Worm (Caenorhabditis elegans) whole organism, L4/young adult: ENCODE results near the gene C05C10.3.
A peak's percentile ranks its signal among the peaks of the same experiment; 100 is the strongest.

Source experiments
- W03F9.2 ChIP-seq: fragments of 150-350 bp; optimal IDR thresholded peaks from 2 replicates; lab custom pipeline; 2014; ENCODE audit warnings: missing biosample characterization, missing genetic modification characterization
- dao-5 ChIP-seq: sonication (generic microtip); optimal IDR thresholded peaks from 2 replicates; lab custom pipeline; 2016; ENCODE audit warnings: missing genotype, missing genetic modification characterization, moderate library complexity, missing compliant biosample characterization
- him-1 ChIP-seq: sonication (generic microtip); optimal IDR thresholded peaks from 2 replicates; lab custom pipeline; 2016; ENCODE audit warnings: missing genotype, missing genetic modification reagents, missing genetic modification characterization, missing compliant biosample characterization

C05C10.3 gene

DNA sequence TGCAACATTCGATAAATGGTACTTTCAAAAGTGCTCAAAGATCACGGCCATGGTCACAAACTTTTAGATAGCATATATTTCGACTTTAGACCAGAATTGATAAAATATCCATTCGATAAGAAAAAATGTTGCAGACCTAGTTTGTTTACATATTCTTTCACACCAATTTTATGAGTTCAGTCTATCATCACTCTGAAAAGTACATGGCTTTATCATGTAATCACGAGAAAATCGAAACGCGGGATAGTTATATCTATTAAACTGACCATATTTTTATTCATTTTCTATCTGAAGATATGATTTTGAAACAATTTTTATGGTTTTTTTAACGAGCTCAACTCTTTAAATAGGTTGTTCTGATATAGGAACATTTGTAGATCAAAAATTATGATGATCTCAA lies 5.2 kb downstream of the C05C10.3 start, which contains the start of gene pho-11:
Gene pho-11, plus strand, starts transcription at position 374 of the 400 bp plus-strand sequence.
- TF ChIP-seq W03F9.2 (tag; lab: Kevin White, UChicago), result no peak
- TF ChIP-seq him-1, result no peak
- no peak for TF ChIP-seq dao-5 (tag; lab: Kevin White, UChicago)

DNA sequence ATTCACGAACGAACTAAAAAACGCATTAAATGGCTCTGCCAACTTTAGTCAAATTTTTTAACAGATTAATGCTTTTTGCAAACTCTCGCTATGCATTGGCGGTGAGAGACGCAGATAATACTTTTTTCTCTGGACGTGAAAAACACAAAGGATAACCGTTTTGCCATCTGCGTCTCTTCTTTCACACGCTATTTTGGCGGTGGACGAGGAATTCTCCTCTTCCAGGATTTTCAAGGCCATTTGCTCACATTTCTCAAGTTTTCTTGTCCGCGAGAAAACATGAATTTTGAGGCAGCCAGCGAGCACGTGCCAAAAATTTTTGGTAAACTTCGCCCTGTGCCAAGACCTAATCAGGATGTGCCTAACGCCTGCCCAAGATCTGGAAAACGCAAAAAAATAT lies 5.7 kb downstream of the C05C10.3 start:
- TF ChIP-seq him-1, result no peak
- no peak for TF ChIP-seq W03F9.2 (tag; lab: Kevin White, UChicago)
- TF ChIP-seq dao-5 (tag; lab: Kevin White, UChicago), result no peak

DNA sequence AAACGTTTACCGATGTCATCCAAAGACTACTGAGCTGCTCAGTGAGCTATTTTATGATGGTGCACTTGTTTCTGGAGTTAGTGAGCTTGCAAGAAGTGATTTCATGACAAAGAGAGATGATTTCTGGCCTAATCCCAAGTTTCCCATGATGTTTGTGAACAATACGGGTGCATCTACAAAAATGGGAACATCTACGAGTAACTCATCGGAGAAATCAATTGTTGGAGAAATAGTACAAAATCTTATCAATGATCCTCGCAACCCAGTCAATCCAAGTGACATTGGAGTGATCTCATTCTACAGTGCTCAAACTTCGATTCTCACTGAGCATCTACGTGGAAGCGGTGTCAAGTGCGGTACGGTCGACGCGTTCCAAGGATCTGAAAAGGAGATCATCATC lies 8.2 kb downstream of the C05C10.3 start:
- TF ChIP-seq W03F9.2 (tag; lab: Kevin White, UChicago) (no peak), dao-5 (tag; lab: Kevin White, UChicago) (no peak), him-1 (no peak)

DNA sequence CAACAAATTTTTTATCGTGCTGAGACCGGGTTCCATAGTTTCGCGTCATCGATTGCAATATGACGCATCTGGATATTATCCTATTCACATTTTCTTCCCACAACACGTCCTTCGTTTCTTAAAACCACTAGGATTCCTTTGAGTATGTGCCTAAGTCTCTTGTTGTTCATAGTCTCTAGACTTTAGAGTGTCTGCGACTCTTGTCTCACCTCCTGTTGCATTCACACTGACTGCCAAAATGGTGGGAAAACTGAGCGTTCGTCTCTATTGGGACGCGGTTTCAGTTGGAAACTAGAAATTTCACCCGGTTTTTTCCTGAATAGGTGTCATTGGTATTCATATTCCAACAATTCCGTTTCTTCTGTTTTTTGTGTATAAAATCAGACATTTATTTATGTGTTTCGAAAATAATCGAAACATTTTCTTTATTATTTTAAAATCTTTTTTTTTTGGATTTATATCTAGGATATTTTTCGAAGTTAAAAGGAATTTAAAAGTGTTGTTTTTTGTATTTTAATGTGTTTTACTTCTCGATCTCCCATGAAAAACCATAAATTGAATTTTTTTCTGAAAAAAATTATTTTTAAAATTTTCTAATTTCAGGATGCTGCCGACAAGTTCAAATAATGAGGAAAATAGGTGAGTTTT lies 14.9 kb downstream of the C05C10.3 start, which contains the start of gene C05C10.2:
Gene C05C10.2, plus strand, starts transcription at position 598 of the 648 bp plus-strand sequence.
- TF ChIP-seq W03F9.2 (tag; lab: Kevin White, UChicago) (no peak), dao-5 (tag; lab: Kevin White, UChicago) (no peak)

DNA sequence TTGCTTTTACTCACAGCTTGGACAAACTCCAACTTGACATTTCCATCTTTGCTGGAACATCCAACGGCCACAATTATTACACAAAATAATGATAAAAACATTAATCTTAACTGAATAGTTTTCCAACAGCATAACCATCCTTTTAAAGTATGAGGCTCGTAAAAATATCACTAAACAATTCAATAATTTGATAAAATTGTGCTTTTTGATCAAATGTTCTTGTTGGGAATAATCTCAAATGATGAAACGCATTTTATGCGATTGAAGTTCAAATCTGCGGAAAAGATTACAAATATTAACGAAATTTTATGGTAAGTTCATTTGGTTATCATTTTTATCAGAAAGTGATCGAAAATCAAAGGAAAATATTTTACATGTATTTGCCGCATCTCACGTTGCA lies 16.2 kb downstream of the C05C10.3 start, which contains the start of gene pho-10:
Gene pho-10, minus strand, starts transcription at position 101 of the 400 bp plus-strand sequence.
- TF ChIP-seq dao-5 (tag; lab: Kevin White, UChicago) (no peak), him-1 (no peak), W03F9.2 (tag; lab: Kevin White, UChicago) (no peak)

DNA sequence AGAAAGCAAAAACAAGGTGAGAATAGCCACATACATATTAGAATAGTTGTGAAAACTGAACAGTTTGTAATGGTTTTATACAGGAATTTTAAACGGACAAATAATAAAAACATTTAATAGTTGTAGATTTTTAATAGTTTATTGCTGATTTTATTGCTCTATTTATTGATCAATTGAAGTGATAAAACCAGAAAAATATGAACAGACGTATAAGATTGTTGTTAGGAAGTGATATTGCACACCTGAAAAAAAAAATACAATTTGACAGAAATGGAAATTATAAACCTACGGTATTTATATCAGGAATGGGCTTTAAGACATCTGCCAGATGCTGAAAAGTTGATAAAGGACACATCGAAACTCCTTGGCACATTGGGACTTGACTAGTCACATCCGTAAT lies 18.8 kb downstream of the C05C10.3 start, which contains the start of gene C05C10.8:
Gene C05C10.8, minus strand, starts transcription at position 101 of the 400 bp plus-strand sequence.
- no peak for TF ChIP-seq dao-5 (tag; lab: Kevin White, UChicago)
- no peak for TF ChIP-seq him-1
- TF ChIP-seq W03F9.2 (tag; lab: Kevin White, UChicago), result no peak

DNA sequence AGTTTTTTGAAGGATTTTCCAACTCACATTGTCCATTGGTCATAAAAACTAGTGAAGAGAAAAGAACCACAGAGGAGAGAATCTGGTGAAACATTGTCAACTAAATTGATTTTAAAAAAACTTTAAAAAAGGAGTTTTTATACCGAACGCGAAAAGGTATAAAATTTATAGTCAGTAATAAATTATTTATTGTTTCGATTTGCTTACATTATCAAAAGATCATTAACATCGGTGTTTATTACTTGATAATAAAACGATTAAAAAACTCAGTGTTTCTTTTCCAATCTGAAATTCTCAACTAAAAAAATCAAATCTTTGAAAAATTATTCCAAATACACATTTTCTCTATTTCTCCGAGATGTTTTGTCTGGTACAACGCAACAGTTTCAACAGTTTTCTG lies 20.5 kb downstream of the C05C10.3 start, which contains the start of gene F26C11.4:
Gene F26C11.4, minus strand, starts transcription at position 101 of the 400 bp plus-strand sequence.
- TF ChIP-seq him-1 (no peak), W03F9.2 (tag; lab: Kevin White, UChicago) (no peak), dao-5 (tag; lab: Kevin White, UChicago) (no peak)

DNA sequence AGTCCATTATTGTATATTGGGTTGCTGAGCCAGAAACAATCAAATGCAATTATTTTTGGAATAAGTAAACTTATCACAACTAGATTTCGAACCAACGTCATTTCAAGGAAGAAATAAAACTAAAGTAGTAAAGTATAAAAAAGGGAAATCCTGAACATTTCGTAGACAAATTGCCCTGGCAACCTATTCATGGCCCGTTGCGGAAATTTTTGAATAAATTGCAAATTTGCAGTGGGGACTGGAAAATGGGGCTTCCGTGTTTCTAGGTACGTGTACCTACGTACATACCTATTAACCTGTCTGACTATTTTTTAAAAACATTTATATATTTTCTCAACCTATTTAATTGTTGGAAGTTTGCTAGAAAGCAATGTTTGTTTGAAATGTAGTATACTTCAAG lies 21.7 kb downstream of the C05C10.3 start, which contains the start of gene F26C11.3:
Gene F26C11.3, minus strand, starts transcription at position 101 of the 400 bp plus-strand sequence.
- TF ChIP-seq dao-5 (tag; lab: Kevin White, UChicago), result no peak
- TF ChIP-seq him-1, result no peak
- no peak for TF ChIP-seq W03F9.2 (tag; lab: Kevin White, UChicago)

DNA sequence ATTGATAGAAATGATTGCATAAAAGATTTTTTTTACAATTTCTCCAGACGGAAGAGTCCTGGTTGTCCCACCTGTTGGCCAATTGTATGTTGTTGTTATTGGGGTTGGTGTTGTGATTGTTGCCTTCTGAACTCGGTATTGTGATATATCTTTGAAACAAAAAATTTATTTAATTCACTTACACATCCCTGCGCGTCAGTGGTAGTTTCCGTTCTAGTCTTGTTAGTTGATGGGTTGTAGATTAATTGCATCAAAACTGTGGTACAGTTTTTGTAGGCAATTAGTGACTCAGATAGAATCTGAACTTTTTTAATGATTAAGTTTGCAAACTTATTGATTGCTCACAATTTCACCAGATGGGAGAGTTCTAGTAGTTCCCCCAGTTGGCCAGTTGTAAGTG lies 32.2 kb downstream of the C05C10.3 start:
- no peak for TF ChIP-seq W03F9.2 (tag; lab: Kevin White, UChicago)
- TF ChIP-seq him-1, result no peak
- TF ChIP-seq dao-5 (tag; lab: Kevin White, UChicago), result no peak

DNA sequence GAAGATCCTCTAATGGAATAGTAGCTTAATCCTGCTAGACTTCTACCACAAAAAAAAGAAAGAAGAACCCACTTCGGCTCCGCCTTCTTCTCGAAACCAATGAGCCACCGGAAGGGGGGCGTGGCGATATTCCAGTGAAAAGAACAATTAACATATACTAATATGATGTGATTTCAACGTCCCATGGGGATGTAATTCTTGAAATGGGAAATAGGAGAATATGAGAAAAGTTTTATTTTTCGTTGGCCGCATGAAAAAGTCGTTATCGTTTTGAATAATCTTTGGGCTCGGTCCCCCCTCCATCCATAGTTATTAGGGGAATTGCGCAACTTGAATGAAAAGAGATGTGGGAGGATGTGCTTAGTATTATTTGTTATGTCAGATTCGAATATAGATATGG lies 36.4 kb downstream of the C05C10.3 start, which contains the start of gene unc-4:
Gene unc-4, minus strand, starts transcription at position 101 of the 400 bp plus-strand sequence.
- no peak for TF ChIP-seq him-1
- TF ChIP-seq dao-5 (tag; lab: Kevin White, UChicago), result no peak
- no peak for TF ChIP-seq W03F9.2 (tag; lab: Kevin White, UChicago)

DNA sequence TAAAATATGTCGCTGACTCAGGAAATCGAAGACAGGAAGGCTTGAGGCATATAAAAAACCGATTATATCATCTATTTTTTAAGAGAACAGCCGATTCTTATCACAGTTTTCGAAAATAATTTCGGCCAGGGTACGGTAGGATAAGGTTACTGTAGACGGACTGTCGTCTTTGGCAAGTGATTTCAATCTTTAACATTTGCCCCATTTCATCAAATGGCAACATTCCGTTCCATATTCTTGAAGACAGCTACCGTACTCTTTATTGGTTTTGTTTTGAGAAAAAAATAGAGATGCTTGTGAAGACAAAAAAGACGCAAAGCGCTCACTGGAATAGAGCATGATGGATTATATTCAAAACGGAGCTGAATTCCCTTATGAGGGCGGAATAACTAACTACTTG lies 37.9 kb downstream of the C05C10.3 start:
- TF ChIP-seq dao-5 (tag; lab: Kevin White, UChicago), result no peak
- no peak for TF ChIP-seq him-1
- no peak for TF ChIP-seq W03F9.2 (tag; lab: Kevin White, UChicago)

DNA sequence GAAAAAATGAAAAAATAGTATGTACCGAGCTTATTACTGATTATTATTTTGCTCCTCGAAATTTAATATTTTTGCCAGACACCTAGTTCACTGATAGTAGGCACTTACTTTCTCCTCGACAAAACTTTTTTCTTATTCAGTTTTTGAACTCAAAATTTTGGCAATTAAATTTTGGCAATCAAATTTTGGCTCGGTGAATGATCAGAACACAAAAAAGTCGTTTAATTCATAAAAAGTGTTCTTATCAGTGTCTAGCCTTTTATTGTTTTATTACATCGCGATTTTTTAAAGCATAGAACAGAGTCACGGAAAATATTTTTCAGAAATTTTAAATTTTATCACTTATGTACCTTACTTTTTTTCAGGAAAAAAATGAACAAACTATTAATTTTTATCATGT lies 41.5 kb downstream of the C05C10.3 start:
- TF ChIP-seq him-1 (no peak), W03F9.2 (tag; lab: Kevin White, UChicago) (no peak), dao-5 (tag; lab: Kevin White, UChicago) (no peak)

DNA sequence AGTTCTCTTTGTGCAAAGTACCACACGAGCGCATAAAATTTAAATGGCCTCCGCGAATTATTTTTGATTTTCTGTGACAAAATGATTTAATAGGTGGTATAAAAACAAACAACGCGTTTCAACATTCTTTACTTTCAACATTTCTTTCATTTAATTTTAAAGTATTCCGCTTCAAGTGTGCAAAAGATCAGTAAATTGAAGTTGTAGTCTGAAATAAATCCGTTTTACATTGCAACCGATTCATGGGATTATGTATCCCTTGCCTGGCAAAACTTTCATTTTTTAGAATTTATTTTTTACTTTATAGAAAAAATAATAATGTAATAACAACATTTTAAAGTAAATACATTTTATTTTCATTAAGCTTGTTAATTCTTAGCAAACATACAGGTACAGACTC lies 42.3 kb downstream of the C05C10.3 start, which contains the start of gene F26C11.1:
Gene F26C11.1, plus strand, starts transcription at position 301 of the 400 bp plus-strand sequence.
- no peak for TF ChIP-seq him-1
- no peak for TF ChIP-seq dao-5 (tag; lab: Kevin White, UChicago)
- no peak for TF ChIP-seq W03F9.2 (tag; lab: Kevin White, UChicago)

DNA sequence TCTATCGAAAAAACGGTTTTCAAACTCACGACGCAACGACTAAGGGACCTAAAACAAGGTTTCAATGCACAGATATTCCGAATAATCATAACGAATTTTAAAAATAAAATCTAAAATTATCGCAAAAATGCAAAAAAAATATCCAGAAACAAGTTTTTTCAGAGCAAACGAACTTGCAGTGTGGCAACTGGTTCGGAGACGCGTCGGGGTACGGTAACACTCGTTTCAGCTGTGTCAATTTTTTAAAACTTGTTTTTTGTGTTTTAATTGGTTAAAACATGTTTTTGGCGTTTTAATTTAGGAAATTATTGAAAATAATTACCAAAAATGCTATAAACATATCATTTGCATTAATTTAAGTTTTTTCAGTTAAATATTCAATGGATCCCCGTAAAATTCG lies 44.3 kb downstream of the C05C10.3 start, which contains the start of gene C08H9.16:
Gene C08H9.16, plus strand, starts transcription at position 370 of the 400 bp plus-strand sequence.
- TF ChIP-seq him-1 (no peak), W03F9.2 (tag; lab: Kevin White, UChicago) (peak; percentile 74), dao-5 (tag; lab: Kevin White, UChicago) (no peak)
